Fruit fly (Drosophila melanogaster) whole organism, embryonic: Measurements from ENCODE around the gene CG46335.

Experiments used
- Adf1 ChIP-seq: fragments of 200-800 bp; sonication (Bioruptor generic); IDR thresholded peaks from 2 replicates; pipeline ENCODE4 v1.3.6; 2022; ENCODE audit warnings: missing biosample characterization, missing genetic modification characterization
- Antp ChIP-seq: fragments of 200-800 bp; sonication (Bioruptor generic); optimal IDR thresholded peaks from 3 replicates; lab custom pipeline; 2016; ENCODE audit warnings: missing biosample characterization, missing genetic modification characterization
- Atf-2 ChIP-seq: fragments of 200-800 bp; sonication (Bioruptor generic); optimal IDR thresholded peaks from 2 replicates; lab custom pipeline; 2016; ENCODE audit warnings: missing biosample characterization, missing genetic modification characterization
- C15 ChIP-seq: fragments of 200-800 bp; sonication (Bioruptor generic); IDR thresholded peaks from 3 replicates; pipeline ENCODE4 v1.3.6; 2022; ENCODE audit warnings: missing biosample characterization, missing genetic modification characterization
- CG10267 ChIP-seq: fragments of 200-800 bp; sonication (Bioruptor generic); optimal IDR thresholded peaks from 2 replicates; lab custom pipeline; 2018; ENCODE audit warnings: missing biosample characterization, mild to moderate bottlenecking, missing genetic modification characterization, moderate library complexity
- CG12104 ChIP-seq: fragments of 200-800 bp; sonication (Bioruptor generic); optimal IDR thresholded peaks from 3 replicates; lab custom pipeline; 2016; ENCODE audit warnings: missing biosample characterization, missing genetic modification characterization
- CG12299 ChIP-seq: fragments of 200-800 bp; sonication (Bioruptor generic); optimal IDR thresholded peaks from 2 replicates; lab custom pipeline; 2018; ENCODE audit warnings: missing biosample characterization, mild to moderate bottlenecking, missing genetic modification characterization
- CG14710 ChIP-seq: fragments of 200-800 bp; sonication (Bioruptor generic); optimal IDR thresholded peaks from 3 replicates; lab custom pipeline; 2019; ENCODE audit warnings: missing biosample characterization, mild to moderate bottlenecking, missing genetic modification characterization, moderate library complexity
- CG14860 ChIP-seq: fragments of 200-800 bp; sonication (Bioruptor generic); IDR thresholded peaks from 3 replicates; pipeline ENCODE4 v1.3.6; 2022; ENCODE audit warnings: missing biosample characterization, missing genetic modification characterization; ENCODE audit not compliant: partially characterized antibody
- CG15479 ChIP-seq: fragments of 200-800 bp; sonication (Bioruptor generic); optimal IDR thresholded peaks from 3 replicates; lab custom pipeline; 2019; ENCODE audit warnings: missing biosample characterization, mild to moderate bottlenecking, missing genetic modification characterization, moderate library complexity
- CG1603 ChIP-seq: fragments of 200-800 bp; sonication (Bioruptor generic); optimal IDR thresholded peaks from 2 replicates; lab custom pipeline; 2019; ENCODE audit warnings: missing biosample characterization, mild to moderate bottlenecking, missing genetic modification characterization, moderate library complexity
- CG17359 ChIP-seq: fragments of 200-800 bp; sonication (Bioruptor generic); optimal IDR thresholded peaks from 3 replicates; lab custom pipeline; 2018; ENCODE audit warnings: missing biosample characterization, mild to moderate bottlenecking, missing genetic modification characterization, moderate library complexity
- CG17385 ChIP-seq: fragments of 200-800 bp; sonication (Bioruptor generic); optimal IDR thresholded peaks from 3 replicates; lab custom pipeline; 2018; ENCODE audit warnings: missing biosample characterization, mild to moderate bottlenecking, missing genetic modification characterization
- CG17912 ChIP-seq: fragments of 200-800 bp; sonication (Bioruptor generic); optimal IDR thresholded peaks from 2 replicates; lab custom pipeline; 2018; ENCODE audit warnings: missing biosample characterization, mild to moderate bottlenecking, missing genetic modification characterization
- CG31441 ChIP-seq: fragments of 200-800 bp; sonication (Bioruptor generic); IDR thresholded peaks from 2 replicates; pipeline ENCODE4 v1.3.6; 2022; ENCODE audit warnings: missing biosample characterization, missing genetic modification characterization
- CG32772 ChIP-seq: fragments of 200-800 bp; sonication (Bioruptor generic); IDR thresholded peaks from 2 replicates; pipeline ENCODE4 v1.3.6; 2022; ENCODE audit warnings: missing biosample characterization, missing genetic modification characterization
- CG33213 ChIP-seq: fragments of 200-800 bp; sonication (Bioruptor generic); optimal IDR thresholded peaks from 3 replicates; lab custom pipeline; 2016; ENCODE audit warnings: missing biosample characterization, missing genetic modification characterization
- CG4282 ChIP-seq: fragments of 200-800 bp; sonication (Bioruptor generic); optimal IDR thresholded peaks from 2 replicates; lab custom pipeline; 2016; ENCODE audit warnings: missing biosample characterization, missing genetic modification characterization
- CG4854 ChIP-seq: fragments of 200-800 bp; sonication (Bioruptor generic); optimal IDR thresholded peaks from 2 replicates; lab custom pipeline; 2016; ENCODE audit warnings: missing biosample characterization, missing genetic modification characterization, inconsistent platforms
- CG6254 ChIP-seq: fragments of 200-800 bp; sonication (Bioruptor generic); optimal IDR thresholded peaks from 3 replicates; lab custom pipeline; 2017; ENCODE audit warnings: mild to moderate bottlenecking, missing biosample characterization, missing genetic modification reagents, missing genetic modification characterization
- CG6813 ChIP-seq: fragments of 200-800 bp; sonication (Bioruptor generic); optimal IDR thresholded peaks from 2 replicates; lab custom pipeline; 2017; ENCODE audit warnings: missing biosample characterization, missing genetic modification characterization, mild to moderate bottlenecking, moderate library complexity, missing genetic modification reagents
- CG7372 ChIP-seq: fragments of 200-800 bp; sonication (Bioruptor generic); IDR thresholded peaks from 2 replicates; pipeline ENCODE4 v1.3.6; 2022; ENCODE audit warnings: missing biosample characterization, missing genetic modification characterization
- CG8765 ChIP-seq: fragments of 200-800 bp; sonication (Bioruptor generic); IDR thresholded peaks from 2 replicates; pipeline ENCODE4 v1.3.6; 2022; ENCODE audit warnings: missing biosample characterization, missing genetic modification characterization
- CG9215 ChIP-seq: fragments of 200-800 bp; sonication (Bioruptor generic); IDR thresholded peaks from 2 replicates; pipeline ENCODE4 v1.3.6; 2022; ENCODE audit warnings: missing biosample characterization, missing genetic modification characterization
- CG9876 ChIP-seq: fragments of 200-800 bp; sonication (Bioruptor generic); optimal IDR thresholded peaks from 2 replicates; lab custom pipeline; 2016; ENCODE audit warnings: missing biosample characterization, missing genetic modification characterization
- Camta ChIP-seq: fragments of 200-800 bp; sonication (Bioruptor generic); optimal IDR thresholded peaks from 2 replicates; lab custom pipeline; 2016; ENCODE audit warnings: missing biosample characterization, missing genetic modification characterization
- CkIIα-i1 ChIP-seq: fragments of 200-800 bp; sonication (Bioruptor generic); IDR thresholded peaks from 2 replicates; pipeline ENCODE4 v1.3.6; 2022; ENCODE audit warnings: missing biosample characterization, missing genetic modification characterization
- CrebB ChIP-seq: fragments of 200-800 bp; sonication (Bioruptor generic); optimal IDR thresholded peaks from 3 replicates; lab custom pipeline; 2018; ENCODE audit warnings: missing biosample characterization, mild to moderate bottlenecking, missing genetic modification characterization
- D ChIP-seq, 2 experiments: fragments of 200-800 bp in 1 of 2; fragments of >200 bp in 1 of 2; sonication (Bioruptor generic) in 1 of 2; optimal IDR thresholded peaks; 2 replicates in 1 of 2; 3 replicates in 1 of 2; lab custom pipeline; 2017; ENCODE audit warnings: mild to moderate bottlenecking in 1 of 2, missing biosample characterization in 1 of 2, missing genetic modification characterization in 1 of 2, missing genetic modification reagents in 1 of 2
- D19A ChIP-seq: fragments of 200-800 bp; optimal IDR thresholded peaks from 3 replicates; lab custom pipeline; 2019; ENCODE audit warnings: missing biosample characterization, mild to moderate bottlenecking, missing genetic modification characterization, moderate library complexity
- Eip74EF ChIP-seq, 2 experiments: fragments of 200-800 bp in 1 of 2; fragments of >200 bp in 1 of 2; sonication (Bioruptor generic) in 1 of 2; optimal IDR thresholded peaks; 2 replicates each; lab custom pipeline; 2017 to 2019; ENCODE audit warnings: missing biosample characterization in 2 of 2, missing genetic modification characterization in 2 of 2, mild to moderate bottlenecking in 1 of 2, moderate library complexity in 1 of 2
- GATAe ChIP-seq: fragments of 200-800 bp; sonication (Bioruptor generic); conservative IDR thresholded peaks from 2 replicates; pipeline ENCODE4 v1.3.6; 2022; ENCODE audit warnings: missing biosample characterization, missing genetic modification characterization
- H15 ChIP-seq: fragments of 200-800 bp; sonication (Bioruptor generic); IDR thresholded peaks from 3 replicates; pipeline ENCODE4 v1.3.6; 2022; ENCODE audit warnings: missing biosample characterization, missing genetic modification characterization
- Meics ChIP-seq: fragments of 200-800 bp; sonication (Bioruptor generic); optimal IDR thresholded peaks from 2 replicates; lab custom pipeline; 2017; ENCODE audit warnings: missing biosample characterization, mild to moderate bottlenecking, missing genetic modification characterization
- Neu2 ChIP-seq: fragments of 200-800 bp; sonication (Bioruptor generic); optimal IDR thresholded peaks from 3 replicates; lab custom pipeline; 2016; ENCODE audit warnings: missing biosample characterization, missing genetic modification characterization, borderline replicate concordance
- Opbp ChIP-seq: fragments of 200-800 bp; sonication (Bioruptor generic); IDR thresholded peaks from 3 replicates; pipeline ENCODE4 v1.3.6; 2022; ENCODE audit warnings: missing biosample characterization, missing genetic modification characterization; ENCODE audit not compliant: partially characterized antibody
- Stat92E ChIP-seq, 3 experiments: fragments of >200 bp in 2 of 3; fragments of 200-800 bp in 1 of 3; sonication (Bioruptor generic) in 1 of 3; optimal IDR thresholded peaks; 2 replicates each; lab custom pipeline; 2017 to 2019; ENCODE audit warnings: missing biosample characterization in 3 of 3, missing genetic modification characterization in 3 of 3, mild to moderate bottlenecking in 1 of 3, moderate library complexity in 1 of 3
- amos ChIP-seq: fragments of 200-800 bp; sonication (Bioruptor generic); IDR thresholded peaks from 2 replicates; pipeline ENCODE4 v1.3.6; 2022; ENCODE audit warnings: missing biosample characterization, missing genetic modification characterization; ENCODE audit not compliant: partially characterized antibody
- aop ChIP-seq: fragments of 200-800 bp; sonication (Bioruptor generic); IDR thresholded peaks from 2 replicates; pipeline ENCODE4 v1.3.6; 2022; ENCODE audit warnings: missing biosample characterization, missing genetic modification characterization
- bbx ChIP-seq: fragments of 200-800 bp; sonication (Bioruptor generic); IDR thresholded peaks from 2 replicates; pipeline ENCODE4 v1.3.6; 2022; ENCODE audit warnings: missing biosample characterization, missing genetic modification characterization; ENCODE audit not compliant: partially characterized antibody
- ems ChIP-seq: fragments of 200-800 bp; sonication (Bioruptor generic); optimal IDR thresholded peaks from 3 replicates; lab custom pipeline; 2016; ENCODE audit warnings: missing biosample characterization, missing genetic modification characterization
- fd3F ChIP-seq: fragments of 200-800 bp; sonication (Bioruptor generic); optimal IDR thresholded peaks from 2 replicates; lab custom pipeline; 2018; ENCODE audit warnings: missing biosample characterization, mild to moderate bottlenecking, missing genetic modification characterization, moderate library complexity
- fd64A ChIP-seq: fragments of 200-800 bp; sonication (Bioruptor generic); optimal IDR thresholded peaks from 3 replicates; lab custom pipeline; 2018; ENCODE audit warnings: missing biosample characterization, mild to moderate bottlenecking, missing genetic modification characterization
- gsb ChIP-seq: fragments of 200-800 bp; sonication (Bioruptor generic); IDR thresholded peaks from 2 replicates; pipeline ENCODE4 v1.3.6; 2022; ENCODE audit warnings: missing biosample characterization, missing genetic modification characterization
- lov ChIP-seq, 2 experiments: fragments of 200-800 bp in 1 of 2; fragments of >200 bp in 1 of 2; sonication (Bioruptor generic) in 1 of 2; IDR thresholded peaks in 1 of 2; optimal IDR thresholded peaks in 1 of 2; 2 replicates in 1 of 2; 3 replicates in 1 of 2; pipeline versions ENCODE4 v1.3.6 to Lab custom; 2017 to 2022; ENCODE audit warnings: missing biosample characterization in 1 of 2, missing genetic modification characterization in 1 of 2
- pnt ChIP-seq: fragments of 200-800 bp; sonication (Bioruptor generic); optimal IDR thresholded peaks from 3 replicates; lab custom pipeline; 2016; ENCODE audit warnings: missing biosample characterization, missing genetic modification characterization
- tin ChIP-seq: fragments of 200-800 bp; sonication (Bioruptor generic); optimal IDR thresholded peaks from 3 replicates; lab custom pipeline; 2016; ENCODE audit warnings: missing biosample characterization, missing genetic modification characterization
- wek ChIP-seq: fragments of 200-800 bp; sonication (Bioruptor generic); optimal IDR thresholded peaks from 3 replicates; lab custom pipeline; 2018; ENCODE audit warnings: missing biosample characterization, mild to moderate bottlenecking, missing genetic modification characterization, moderate library complexity

Gene CG46335

DNA sequence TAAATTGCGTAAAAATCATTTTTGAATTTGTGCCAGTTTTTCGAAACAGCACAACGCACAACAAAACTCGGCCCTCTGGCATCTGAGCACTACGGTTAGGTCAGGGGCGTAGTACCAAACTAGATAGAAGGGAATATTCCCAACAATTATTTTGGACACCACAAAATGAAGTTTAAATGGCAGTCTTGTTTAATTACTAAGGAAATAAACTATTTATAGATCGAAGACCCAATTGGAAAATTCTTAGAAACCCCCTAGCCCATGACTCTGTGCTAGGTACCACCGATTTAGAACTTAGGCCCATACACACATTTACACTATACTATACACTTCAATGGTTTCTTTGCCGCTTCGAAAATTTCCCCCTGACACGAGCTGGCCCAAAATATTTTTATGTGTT lies 38.5 kb upstream of the CG46335 start (continued):
- TF ChIP-seq CG17912 (GFP tag; lab: Kevin White, UChicago) = peak; percentile 21
- TF ChIP-seq CG9215 = peak; percentile 82
- TF ChIP-seq C15 (GFP tag; lab: Robert Waterston, UW) = peak; percentile 69; the same call in 1 of the 3 replicates
- peak; percentile 45 for TF ChIP-seq D19A (tag; lab: Kevin White, UChicago)
- no peak for TF ChIP-seq Stat92E (GFP tag; optimal IDR thresholded peaks at IDR 0.05; lab: Kevin White, UChicago)
- no peak for TF ChIP-seq Neu2 (GFP tag; lab: Kevin White, UChicago)
- TF ChIP-seq CG8765 (GFP tag; lab: Robert Waterston, UW) = peak; percentile 33; the same call in 1 of the 2 replicates
- no peak for TF ChIP-seq bbx
- TF ChIP-seq CG17385 (GFP tag; lab: Kevin White, UChicago) = peak; percentile 57
- TF ChIP-seq CG7372 (GFP tag; lab: Robert Waterston, UW) = peak; percentile 83
- peak; percentile 70 for TF ChIP-seq CG31441 (GFP tag; lab: Robert Waterston, UW)
- TF ChIP-seq fd3F (GFP tag; lab: Kevin White, UChicago) = peak; percentile 74
- peak; percentile 47 for TF ChIP-seq CG6813 (GFP tag; lab: Kevin White, UChicago)
- TF ChIP-seq H15 = peak; percentile 80
- TF ChIP-seq Atf-2 (GFP tag; lab: Kevin White, UChicago) = peak; percentile 10
- TF ChIP-seq pnt (GFP tag; lab: Kevin White, UChicago) = peak; percentile 46
- peak; percentile 60 for TF ChIP-seq ems (GFP tag; lab: Kevin White, UChicago)
- TF ChIP-seq CG12104 = peak; percentile 30
- peak; percentile 50 for TF ChIP-seq CrebB (tag; lab: Kevin White, UChicago)
- no peak for TF ChIP-seq CG6254 (GFP tag; lab: Kevin White, UChicago)
- no peak for TF ChIP-seq amos (GFP tag; lab: Robert Waterston, UW)
- TF ChIP-seq CG33213 (GFP tag; lab: Kevin White, UChicago) = peak; percentile 46
- TF ChIP-seq CG14860 (GFP tag; lab: Robert Waterston, UW) = no peak
- peak; percentile 58 for TF ChIP-seq Adf1 (GFP tag; lab: Robert Waterston, UW)
- peak; percentile 80 for TF ChIP-seq Meics (GFP tag; lab: Kevin White, UChicago)
- no peak for TF ChIP-seq CkIIα-i1 (GFP tag; lab: Robert Waterston, UW)
- TF ChIP-seq aop (GFP tag; lab: Robert Waterston, UW) = no peak
- no peak for TF ChIP-seq CG4854 (GFP tag; lab: Kevin White, UChicago)
- TF ChIP-seq D (optimal IDR thresholded peaks at IDR 0.05; lab: Kevin White, UChicago) = no peak
- TF ChIP-seq D (GFP tag; optimal IDR thresholded peaks at IDR 0.05; lab: Kevin White, UChicago) = no peak
- peak; percentile 55 for TF ChIP-seq Camta (GFP tag; lab: Kevin White, UChicago)
- TF ChIP-seq fd64A (GFP tag; lab: Kevin White, UChicago) = no peak
- peak; percentile 78 for TF ChIP-seq CG32772 (GFP tag; lab: Robert Waterston, UW)
- TF ChIP-seq CG9876 = peak; percentile 9
- TF ChIP-seq CG4282 = peak; percentile 9
- TF ChIP-seq GATAe (GFP tag; lab: Robert Waterston, UW) = no peak; the same call in 1 of the 2 replicates
- TF ChIP-seq Opbp (GFP tag; lab: Robert Waterston, UW) = no peak
- TF ChIP-seq CG15479 (GFP tag; lab: Kevin White, UChicago) = no peak
- TF ChIP-seq CG10267 = peak; percentile 29
- peak; percentile 8 for TF ChIP-seq CG12299 (tag; lab: Kevin White, UChicago)
- peak in 1 of 2 experiments; percentile 38 for TF ChIP-seq Eip74EF (GFP tag; optimal IDR thresholded peaks at IDR 0.05; lab: Kevin White, UChicago)
- TF ChIP-seq wek = no peak
- TF ChIP-seq CG1603 (tag; lab: Kevin White, UChicago) = peak; percentile 64
- TF ChIP-seq Antp (GFP tag; lab: Kevin White, UChicago) = peak; percentile 70
- no peak for TF ChIP-seq lov (optimal IDR thresholded peaks at IDR 0.05; lab: Kevin White, UChicago)
- peak; percentile 61; the same call in 1 of the 3 replicates for TF ChIP-seq lov (GFP tag; IDR thresholded peaks at IDR 0.05; lab: Robert Waterston, UW)
- peak; percentile 74 for TF ChIP-seq CG17359 (tag; lab: Kevin White, UChicago)
- peak; percentile 73 for TF ChIP-seq gsb (GFP tag; lab: Robert Waterston, UW)
- no peak for TF ChIP-seq CG14710
- peak; percentile 60 for TF ChIP-seq tin (GFP tag; lab: Kevin White, UChicago)
